Fruit fly (Drosophila melanogaster): Measurements from ENCODE around the gene CG11584.

CG11584 gene

DNA sequence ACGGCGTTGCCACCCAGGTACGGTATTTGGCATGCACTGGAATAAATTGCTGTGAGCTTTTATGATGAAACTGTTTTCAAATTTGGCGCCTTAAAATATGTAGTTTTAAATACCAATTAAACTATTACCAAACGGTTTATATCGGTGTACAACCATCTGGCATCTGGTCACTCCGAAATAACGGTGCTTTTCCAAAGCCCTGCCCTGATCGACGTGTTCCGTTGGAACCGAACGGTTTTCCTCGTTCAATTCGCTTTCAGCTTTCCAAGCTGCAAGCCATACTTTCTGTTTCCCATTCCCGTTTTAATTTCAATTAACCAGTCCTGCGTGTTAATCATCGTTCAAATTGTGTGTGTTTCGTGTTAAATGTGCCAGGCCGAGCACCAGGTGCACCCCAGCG is 12.2 kb downstream of the CG11584 start, which contains the start of gene yl:
TSS of gene yl (plus strand) at position 202 of the 400 bp plus-strand sequence.
- TF ChIP-seq CG8478 (optimal IDR thresholded peaks at IDR 0.05) (no peak), CTCF (optimal IDR thresholded peaks at IDR 0.05) (no peak)

DNA sequence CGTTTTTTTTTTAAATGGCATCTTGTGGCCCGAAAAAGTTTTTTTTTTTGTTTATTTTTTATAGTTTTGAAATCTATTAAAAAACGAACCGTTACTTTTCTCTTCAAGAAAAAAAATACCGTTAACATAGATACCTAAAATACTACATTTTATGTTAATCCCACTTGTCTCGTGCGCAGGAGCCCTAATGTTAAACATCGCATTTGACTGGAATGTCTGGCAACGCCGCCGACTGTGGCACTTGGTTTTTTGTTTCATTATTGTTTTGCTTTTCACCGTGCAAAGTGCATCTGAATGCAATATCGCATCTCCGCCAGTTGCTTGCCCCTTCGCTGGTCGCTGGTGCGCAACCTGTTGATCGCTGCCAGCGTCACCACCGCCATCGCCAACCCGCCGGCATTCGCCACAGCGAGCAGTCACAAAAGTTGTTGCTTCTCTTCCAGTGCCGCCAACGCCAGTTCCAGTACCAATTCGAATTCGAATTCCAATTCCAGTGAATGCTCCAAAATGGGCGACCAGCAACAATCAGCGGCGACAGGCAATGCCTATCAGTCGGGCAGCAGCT is 19.2 kb downstream of the CG11584 start, which contains the start of gene CG11590:
TSS of gene CG11590 (plus strand) at position 212 of the 565 bp plus-strand sequence.
- no peak for TF ChIP-seq CG8478 (optimal IDR thresholded peaks at IDR 0.05)

DNA sequence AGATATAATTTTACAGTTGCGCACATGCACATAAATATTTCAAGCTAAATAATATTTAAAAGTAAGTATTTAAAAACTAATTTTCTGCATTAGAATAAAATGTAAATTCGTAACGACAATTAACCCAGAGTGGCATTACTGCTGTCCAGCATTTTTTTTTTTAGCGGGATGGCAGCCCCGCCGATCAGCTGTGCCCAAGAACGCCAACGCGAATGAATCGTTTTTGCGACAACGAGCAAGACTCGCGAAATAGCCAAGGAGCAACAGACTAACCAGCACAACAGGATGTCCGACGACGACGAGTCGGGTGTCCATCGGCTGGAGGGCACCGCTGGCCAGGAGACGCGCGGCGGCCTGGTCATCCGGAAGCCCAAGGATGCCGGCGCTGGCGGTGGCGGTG is 20.4 kb downstream of the CG11584 start, which contains the start of gene Prp16:
TSS of gene Prp16 (plus strand) at position 185 of the 400 bp plus-strand sequence.
- no peak for TF ChIP-seq CTCF (optimal IDR thresholded peaks at IDR 0.05)
- TF ChIP-seq CG8478 (optimal IDR thresholded peaks at IDR 0.05) = no peak

DNA sequence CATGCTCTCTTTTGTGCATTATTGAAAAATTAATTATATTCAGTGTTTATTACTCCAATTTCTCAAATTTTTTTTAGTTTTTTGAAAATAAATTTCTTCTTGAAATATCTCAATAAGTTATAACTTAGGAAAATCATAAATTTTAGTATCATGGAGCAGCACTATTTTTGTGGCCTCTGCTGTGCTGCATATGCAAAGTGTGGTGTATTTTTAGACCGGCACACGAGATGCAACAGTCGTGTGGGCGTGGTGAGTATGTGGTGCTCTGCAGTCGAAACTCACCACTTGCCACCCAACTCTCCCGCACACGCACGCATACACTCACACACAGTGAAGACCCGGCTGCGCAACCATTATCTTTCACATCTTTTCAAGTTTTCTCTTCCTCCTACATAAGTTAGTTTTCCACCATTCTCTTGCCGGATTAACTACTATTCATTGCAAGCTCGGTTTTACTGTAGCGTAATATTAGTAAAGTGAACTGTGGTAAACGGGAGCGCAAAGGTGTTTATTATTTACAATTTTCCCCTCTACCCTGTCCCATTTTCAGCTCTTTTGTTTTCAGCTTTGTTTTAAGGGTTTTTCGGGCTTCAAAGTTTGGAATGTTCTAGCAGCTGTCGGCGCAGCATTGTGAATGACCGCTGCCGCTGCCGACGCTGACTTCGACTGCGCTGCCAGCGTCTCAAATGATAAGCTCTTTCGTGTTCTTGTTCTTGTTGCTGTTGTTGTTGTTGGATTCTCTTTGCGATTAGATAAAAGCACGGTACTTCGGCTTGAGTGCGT is 27.8 kb downstream of the CG11584 start:
- TF ChIP-seq CG8478 (optimal IDR thresholded peaks at IDR 0.05) (no peak), CTCF (optimal IDR thresholded peaks at IDR 0.05) (no peak)

DNA sequence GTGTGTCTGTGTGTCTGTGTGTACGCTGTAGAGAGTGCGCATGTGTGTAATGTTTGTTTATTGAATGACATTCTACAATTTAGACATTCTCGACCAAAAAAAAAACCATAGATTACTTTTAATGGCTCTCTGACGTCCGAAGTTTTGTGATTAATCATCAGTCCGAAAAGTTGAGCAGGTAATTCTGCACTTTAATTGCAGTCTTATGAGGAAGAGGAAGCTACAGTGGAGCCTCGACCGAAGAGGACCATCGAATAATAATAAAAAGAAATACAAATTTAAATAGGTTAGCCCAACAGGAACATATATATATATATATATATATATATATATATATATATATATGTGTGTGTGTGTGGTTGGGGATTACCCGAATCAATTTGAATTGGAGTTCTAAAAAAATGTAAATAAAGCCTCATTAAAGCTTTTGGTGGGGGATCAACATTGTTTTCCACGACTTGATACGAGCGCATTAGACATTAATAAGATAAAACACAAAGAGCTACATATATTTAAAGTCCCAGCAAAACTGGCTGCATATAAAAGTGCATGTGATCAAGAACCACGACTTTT is 28.5 kb downstream of the CG11584 start:
- TF ChIP-seq CG8478 (optimal IDR thresholded peaks at IDR 0.05) = no peak

DNA sequence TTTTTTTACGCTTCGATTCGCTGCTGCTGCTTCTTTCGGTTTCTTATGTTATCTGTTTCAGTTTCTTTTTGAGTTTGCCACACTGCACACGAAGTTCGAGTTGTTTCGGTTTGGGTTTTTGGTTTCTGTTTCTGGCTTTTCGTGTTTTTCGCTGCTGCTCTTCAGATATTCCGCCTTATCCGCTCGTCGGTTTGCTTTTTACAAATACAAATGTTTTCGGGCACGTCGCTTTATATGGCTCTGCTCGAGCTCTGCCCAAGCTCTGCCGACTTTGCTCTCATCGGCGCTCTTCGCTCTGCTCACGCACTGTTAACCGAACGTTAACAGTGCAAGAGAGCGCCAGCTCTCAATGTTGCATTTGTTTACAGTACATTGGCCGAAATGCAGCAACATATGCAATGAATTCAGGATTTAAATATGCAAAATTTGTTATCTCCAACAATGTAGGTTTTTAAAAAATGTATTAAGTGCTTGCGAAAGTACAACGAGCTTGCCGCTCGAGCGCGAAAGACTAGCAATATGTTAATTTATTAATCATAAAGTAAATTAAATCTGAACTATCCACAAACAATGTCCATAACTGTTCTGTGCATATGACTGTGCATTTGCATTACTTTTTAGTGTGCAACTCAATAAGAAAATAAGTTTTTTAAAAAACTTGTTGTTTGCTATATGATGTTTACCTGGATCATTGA is 30.6 kb downstream of the CG11584 start:
- TF ChIP-seq CG8478 (optimal IDR thresholded peaks at IDR 0.05) (no peak), CTCF (optimal IDR thresholded peaks at IDR 0.05) (no peak)

DNA sequence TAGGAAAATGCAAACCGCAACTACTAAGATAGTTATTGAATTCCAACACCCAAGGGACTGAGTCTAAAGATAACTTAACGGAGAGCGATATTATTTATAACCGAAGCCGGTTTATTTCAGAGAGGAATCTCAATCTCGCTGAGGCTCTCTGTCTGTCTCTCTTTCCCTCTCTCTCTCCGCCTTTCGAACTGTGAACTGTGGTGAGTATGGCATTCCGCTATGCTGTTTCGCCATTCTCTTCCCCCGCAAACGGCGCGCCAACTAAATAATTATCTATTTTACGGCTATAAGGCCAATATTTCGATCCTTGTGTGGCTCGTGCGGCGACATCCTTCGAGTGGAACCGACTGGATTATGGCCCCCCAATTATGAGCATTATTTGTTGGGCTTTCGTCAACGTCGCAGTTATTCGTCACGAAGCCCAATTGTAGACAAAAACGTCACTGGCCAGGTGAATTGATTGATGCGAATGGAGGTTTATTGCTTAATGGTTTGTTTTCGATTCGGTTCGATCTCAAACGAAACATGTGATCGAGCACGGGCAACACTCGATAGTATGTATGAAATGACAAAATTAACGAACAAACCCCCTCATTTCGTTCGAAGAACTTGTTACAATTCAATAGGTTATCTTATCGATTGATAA is 31.4 kb downstream of the CG11584 start:
- TF ChIP-seq CTCF (optimal IDR thresholded peaks at IDR 0.05) = no peak

DNA sequence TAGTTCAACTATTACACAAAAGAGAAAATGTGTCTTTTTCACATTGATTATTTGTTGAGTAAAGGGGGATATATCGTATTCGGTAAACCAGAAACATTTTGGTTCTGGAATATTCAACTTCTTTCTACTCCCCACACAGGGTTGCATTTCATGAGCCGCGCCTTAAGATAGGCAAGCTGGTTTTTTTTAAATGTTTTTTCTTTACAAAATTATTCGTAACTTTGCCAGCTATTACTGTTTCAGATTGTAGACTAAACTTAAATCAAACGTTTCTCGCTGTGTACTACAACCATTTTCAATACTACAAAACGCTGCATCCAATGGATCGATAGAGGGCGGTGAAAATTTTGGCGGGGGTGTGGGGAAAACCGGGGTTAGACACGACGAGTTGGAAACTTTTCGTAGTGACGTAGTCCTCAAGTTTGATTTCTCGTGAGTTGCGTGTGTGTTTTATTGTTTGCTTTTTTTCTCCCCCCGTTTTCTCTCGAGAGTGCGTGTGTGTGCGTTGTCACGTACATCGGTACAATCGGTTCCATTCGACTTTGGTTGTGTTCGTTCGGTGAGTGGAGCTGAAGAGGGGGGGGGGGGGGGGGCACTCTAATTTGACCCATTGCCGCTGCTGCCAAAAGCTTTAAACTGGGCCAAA is 32.8 kb downstream of the CG11584 start:
- no peak for TF ChIP-seq CTCF (optimal IDR thresholded peaks at IDR 0.05)
- TF ChIP-seq CG8478 (optimal IDR thresholded peaks at IDR 0.05) = no peak

DNA sequence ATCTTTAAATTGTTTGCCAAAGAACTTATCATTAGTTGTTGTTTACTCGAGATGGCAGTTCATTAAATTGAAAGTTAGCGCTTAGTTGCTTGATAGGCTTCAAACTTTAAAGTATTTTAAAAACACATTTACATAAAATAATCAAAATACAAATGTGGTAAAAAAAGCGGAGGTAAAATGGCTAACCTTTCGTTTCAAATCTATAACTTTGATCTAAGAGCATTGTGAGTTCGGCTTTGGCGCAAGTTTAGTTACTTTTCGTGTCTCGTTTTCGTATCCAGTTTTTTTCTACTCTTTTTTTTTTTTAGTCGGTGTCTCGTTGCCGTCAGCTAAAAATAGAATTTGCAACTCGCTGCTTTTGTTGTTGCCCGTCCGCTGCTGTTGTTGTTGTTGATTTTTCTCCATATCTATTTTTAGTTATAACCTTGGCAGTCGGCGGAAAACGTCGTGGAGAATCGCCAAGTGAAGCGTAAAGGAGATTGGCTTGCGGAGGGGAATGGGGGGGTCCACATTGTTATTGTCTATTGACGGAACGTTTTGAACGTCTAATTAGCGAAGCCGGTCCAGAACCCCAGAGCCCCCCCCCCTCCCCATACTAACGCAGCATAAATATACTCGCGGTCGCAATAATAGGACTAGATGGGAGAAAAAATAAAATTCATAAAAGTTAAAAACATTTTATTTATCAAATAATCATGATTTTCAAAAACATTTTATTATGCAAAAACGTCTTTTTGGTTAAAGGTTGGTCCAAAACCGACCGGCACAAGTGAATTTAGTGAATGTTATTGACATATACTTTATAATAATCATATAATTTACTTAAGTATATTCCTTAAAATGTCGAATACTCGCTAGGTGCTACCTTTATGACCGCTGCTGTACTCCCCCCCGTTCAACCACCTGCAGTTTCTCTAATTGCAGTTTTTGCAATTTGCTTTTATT is 33.9 kb downstream of the CG11584 start:
- TF ChIP-seq CG8478 (optimal IDR thresholded peaks at IDR 0.05) (no peak), CTCF (optimal IDR thresholded peaks at IDR 0.05) (no peak)

DNA sequence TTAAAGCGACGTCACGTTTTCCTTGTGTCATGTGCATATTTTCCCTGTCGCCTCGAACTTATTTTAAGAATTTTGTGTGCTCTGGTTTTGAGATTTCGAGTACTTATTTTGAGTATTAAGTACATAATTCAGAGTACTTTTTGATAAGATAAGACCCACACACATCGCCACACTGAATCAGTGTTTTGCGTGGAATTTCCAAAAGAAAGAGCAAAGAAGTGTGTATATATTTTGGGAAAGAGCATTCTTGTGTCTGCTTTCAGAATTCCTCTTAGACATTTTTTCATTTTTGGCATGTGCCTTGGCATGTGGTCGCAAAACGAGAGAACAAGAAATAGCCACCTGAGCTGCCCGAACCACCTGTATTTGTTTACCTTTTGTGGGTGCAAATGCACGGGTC is 35.0 kb downstream of the CG11584 start:
- TF ChIP-seq CTCF (optimal IDR thresholded peaks at IDR 0.05) (no peak), CG8478 (optimal IDR thresholded peaks at IDR 0.05) (no peak)

DNA sequence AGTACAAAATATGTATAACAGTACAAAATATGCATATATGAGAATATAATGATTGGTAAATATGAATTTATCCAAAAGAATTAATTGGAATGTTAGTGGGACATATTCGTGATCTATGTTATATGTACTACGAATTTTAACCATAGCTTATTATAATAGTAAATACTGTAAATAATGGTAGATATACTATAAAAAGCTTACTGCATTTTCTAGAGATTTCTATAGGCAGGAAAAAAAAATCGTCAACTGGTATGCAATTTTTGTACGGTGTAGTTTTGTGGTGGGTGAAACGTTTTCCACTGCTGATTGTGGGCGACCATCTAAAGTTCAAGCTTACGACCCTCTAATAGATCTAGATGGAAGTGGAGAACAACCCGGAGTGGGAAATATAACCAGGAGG is 36.0 kb downstream of the CG11584 start:
- no peak for TF ChIP-seq CG8478 (optimal IDR thresholded peaks at IDR 0.05)
- no peak for TF ChIP-seq CTCF (optimal IDR thresholded peaks at IDR 0.05)

DNA sequence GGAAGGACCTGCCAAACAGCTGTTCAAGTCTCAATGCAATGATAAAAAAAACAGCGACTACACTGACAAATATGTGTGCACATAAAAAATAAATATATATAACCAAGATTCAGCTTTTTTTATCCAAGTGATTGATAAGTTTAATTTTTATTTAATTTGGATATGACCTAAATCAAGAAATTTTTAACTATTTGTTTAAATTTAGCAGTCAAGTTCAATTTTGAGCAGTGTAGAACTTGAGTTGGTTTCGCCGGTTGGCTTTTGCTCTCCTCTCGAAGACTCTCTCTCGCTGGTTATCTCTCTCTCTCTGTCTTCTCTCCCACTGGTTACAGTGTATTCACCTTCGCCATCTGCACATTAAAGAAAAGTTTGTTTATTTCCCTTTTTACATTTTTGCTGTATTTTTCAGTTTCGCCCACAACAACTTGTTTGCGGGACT is 37.2 kb downstream of the CG11584 start:
- TF ChIP-seq CTCF (optimal IDR thresholded peaks at IDR 0.05) = no peak
- no peak for TF ChIP-seq CG8478 (optimal IDR thresholded peaks at IDR 0.05)

DNA sequence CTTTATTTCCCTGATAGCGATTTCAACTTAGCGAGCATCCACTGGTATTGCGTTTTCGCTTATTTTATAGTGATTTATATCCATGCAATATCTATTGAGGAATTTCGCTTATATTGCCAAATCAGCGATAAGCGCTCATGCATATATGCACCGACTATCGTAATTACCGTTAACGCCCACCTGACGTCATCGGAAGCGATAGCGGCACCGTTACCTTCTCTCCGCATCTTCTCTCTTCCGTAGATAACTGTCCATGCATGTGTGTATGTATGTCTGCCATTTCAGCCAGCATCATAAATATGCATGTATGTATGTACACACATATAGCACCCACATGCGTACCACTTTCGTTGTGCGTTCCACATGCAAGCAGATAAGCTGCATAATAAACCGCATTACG is 40.4 kb downstream of the CG11584 start:
- TF ChIP-seq CTCF (optimal IDR thresholded peaks at IDR 0.05) (no peak), CG8478 (optimal IDR thresholded peaks at IDR 0.05) (no peak)
